Worm (Caenorhabditis elegans) whole organism, young adult: ENCODE data around the gene C08E3.1.
"Not testable (repeated sequence)": the region's sequence is repeated elsewhere in the genome, so short reads cannot be mapped to it uniquely, and the experiment has no call there.

Experiments used
- B0019.2 ChIP-seq: fragments of 200-800 bp; sonication (Bioruptor generic); conservative IDR thresholded peaks from 2 replicates; pipeline ENCODE4 v1.3.6; 2022; ENCODE audit warnings: missing genetic modification reagents, missing genetic modification characterization, missing compliant biosample characterization
- D2030.7 ChIP-seq: fragments of 200-800 bp; sonication (Bioruptor generic); IDR thresholded peaks from 2 replicates; pipeline ENCODE4 v1.3.6; 2022; ENCODE audit warnings: missing genetic modification reagents, missing genetic modification characterization, missing compliant biosample characterization
- F10E7.11 ChIP-seq: sonication (generic microtip); optimal IDR thresholded peaks from 2 replicates; lab custom pipeline; 2017; ENCODE audit warnings: mild to moderate bottlenecking, missing genetic modification characterization, moderate library complexity, missing compliant biosample characterization
- F22D6.2 ChIP-seq: sonication (generic microtip); optimal IDR thresholded peaks from 2 replicates; lab custom pipeline; 2016; ENCODE audit warnings: mild to moderate bottlenecking, missing genetic modification characterization, missing compliant biosample characterization
- F33H1.4 ChIP-seq: fragments of 200-800 bp; sonication (Bioruptor generic); IDR thresholded peaks from 2 replicates; pipeline ENCODE4 v1.3.6; 2022; ENCODE audit warnings: missing genetic modification reagents, missing genetic modification characterization, missing compliant biosample characterization
- Y67H2A.10 ChIP-seq: fragments of 200-800 bp; sonication (Bioruptor generic); conservative IDR thresholded peaks from 2 replicates; pipeline ENCODE4 v1.3.6; 2022; ENCODE audit warnings: missing genetic modification reagents, missing genetic modification characterization, missing compliant biosample characterization
- Y79H2A.3 ChIP-seq: fragments of 200-800 bp; sonication (Bioruptor generic); conservative IDR thresholded peaks from 2 replicates; pipeline ENCODE4 v1.3.6; 2022; ENCODE audit warnings: missing genetic modification reagents, missing genetic modification characterization, missing compliant biosample characterization
- Y95B8A.8 ChIP-seq: fragments of 200-800 bp; sonication (Bioruptor generic); IDR thresholded peaks from 2 replicates; pipeline ENCODE4 v1.3.6; 2022; ENCODE audit warnings: missing genetic modification reagents, missing genetic modification characterization, missing compliant biosample characterization
- aptf-2 ChIP-seq: fragments of 200-800 bp; sonication (Bioruptor generic); conservative IDR thresholded peaks from 2 replicates; pipeline ENCODE4 v1.3.6; 2022; ENCODE audit warnings: missing genetic modification reagents, missing genetic modification characterization, missing compliant biosample characterization
- aptf-3 ChIP-seq: fragments of 200-800 bp; sonication (Bioruptor generic); IDR thresholded peaks from 2 replicates; pipeline ENCODE4 v1.3.6; 2022; ENCODE audit warnings: missing genetic modification characterization, missing compliant biosample characterization
- attf-3 ChIP-seq: fragments of 200-800 bp; sonication (Bioruptor generic); conservative IDR thresholded peaks from 2 replicates; pipeline ENCODE4 v1.3.6; 2022; ENCODE audit warnings: missing genetic modification reagents, missing genetic modification characterization, missing compliant biosample characterization
- attf-6 ChIP-seq: fragments of 200-800 bp; sonication (Bioruptor generic); IDR thresholded peaks from 2 replicates; pipeline ENCODE4 v1.3.6; 2022; ENCODE audit warnings: missing genetic modification reagents, missing genetic modification characterization, missing compliant biosample characterization
- ceh-91 ChIP-seq: fragments of 200-800 bp; sonication (Bioruptor generic); IDR thresholded peaks from 2 replicates; pipeline ENCODE4 v1.3.6; 2022; ENCODE audit warnings: missing genetic modification reagents, missing genetic modification characterization, missing compliant biosample characterization
- dox-1 ChIP-seq: fragments of 200-800 bp; sonication (Bioruptor generic); IDR thresholded peaks from 2 replicates; pipeline ENCODE4 v1.3.6; 2022; ENCODE audit warnings: missing genetic modification reagents, missing genetic modification characterization, missing compliant biosample characterization
- egl-18 ChIP-seq: fragments of 200-800 bp; sonication (Bioruptor generic); IDR thresholded peaks from 2 replicates; pipeline ENCODE4 v1.3.6; 2022; ENCODE audit warnings: missing genetic modification reagents, missing genetic modification characterization, missing compliant biosample characterization
- egl-44 ChIP-seq: fragments of 200-800 bp; sonication (Bioruptor generic); IDR thresholded peaks from 2 replicates; pipeline ENCODE4 v1.3.6; 2022; ENCODE audit warnings: missing genetic modification reagents, missing genetic modification characterization, missing compliant biosample characterization
- fkh-3 ChIP-seq: sonication (generic microtip); optimal IDR thresholded peaks from 2 replicates; lab custom pipeline; 2016; ENCODE audit warnings: mild to moderate bottlenecking, missing genetic modification characterization, missing compliant biosample characterization
- hmg-1.2 ChIP-seq: fragments of 200-800 bp; sonication (Bioruptor generic); IDR thresholded peaks from 2 replicates; pipeline ENCODE4 v1.3.6; 2022; ENCODE audit warnings: missing genetic modification reagents, missing genetic modification characterization, missing compliant biosample characterization
- let-607 ChIP-seq, 2 experiments: fragments of 200-800 bp in 1 of 2; sonication (Bioruptor generic) in 1 of 2; sonication (generic microtip) in 1 of 2; optimal IDR thresholded peaks; 2 replicates each; lab custom pipeline; 2016 to 2018; ENCODE audit warnings: mild to moderate bottlenecking in 2 of 2, missing compliant biosample characterization in 2 of 2, missing genetic modification characterization in 2 of 2, moderate library complexity in 2 of 2, missing genotype in 1 of 2
- lsl-1 ChIP-seq: fragments of 200-800 bp; sonication (Bioruptor generic); optimal IDR thresholded peaks from 2 replicates; lab custom pipeline; 2018; ENCODE audit warnings: mild to moderate bottlenecking, missing genetic modification characterization, moderate library complexity, missing compliant biosample characterization
- lsy-27 ChIP-seq: sonication (generic microtip); optimal IDR thresholded peaks from 2 replicates; lab custom pipeline; 2017; ENCODE audit warnings: missing genetic modification characterization, mild to moderate bottlenecking, missing compliant biosample characterization, antibody characterized with exemption, missing genotype, borderline replicate concordance; ENCODE audit not compliant: insufficient read depth
- madf-6 ChIP-seq: fragments of 200-800 bp; sonication (Bioruptor generic); IDR thresholded peaks from 2 replicates; pipeline ENCODE4 v1.3.6; 2022; ENCODE audit warnings: missing genetic modification reagents, missing genetic modification characterization, missing compliant biosample characterization
- madf-8 ChIP-seq: fragments of 200-800 bp; sonication (Bioruptor generic); conservative IDR thresholded peaks from 2 replicates; pipeline ENCODE4 v1.3.6; 2022; ENCODE audit warnings: missing genetic modification reagents, missing genetic modification characterization, missing compliant biosample characterization
- mcd-1 ChIP-seq: fragments of 200-800 bp; sonication (Bioruptor generic); IDR thresholded peaks from 2 replicates; pipeline ENCODE4 v1.3.6; 2022; ENCODE audit warnings: missing genetic modification reagents, missing genetic modification characterization, missing compliant biosample characterization
- mel-28 ChIP-seq: sonication (generic microtip); optimal IDR thresholded peaks from 2 replicates; lab custom pipeline; 2016; ENCODE audit warnings: borderline replicate concordance, mild to moderate bottlenecking, missing genetic modification characterization, missing compliant biosample characterization
- nfya-2 ChIP-seq: fragments of 200-800 bp; sonication (Bioruptor generic); IDR thresholded peaks from 2 replicates; pipeline ENCODE4 v1.3.6; 2022; ENCODE audit warnings: missing genetic modification reagents, missing genetic modification characterization, missing compliant biosample characterization
- nhr-80 ChIP-seq: sonication (generic microtip); optimal IDR thresholded peaks from 2 replicates; lab custom pipeline; 2016; ENCODE audit warnings: missing genetic modification characterization, missing compliant biosample characterization
- rcor-1 ChIP-seq: fragments of 200-800 bp; sonication (Bioruptor generic); IDR thresholded peaks from 2 replicates; pipeline ENCODE4 v1.3.6; 2022; ENCODE audit warnings: missing genetic modification reagents, missing genetic modification characterization, missing compliant biosample characterization
- repo-1 ChIP-seq: sonication (generic microtip); optimal IDR thresholded peaks from 2 replicates; lab custom pipeline; 2017; ENCODE audit warnings: mild to moderate bottlenecking, missing genetic modification characterization, missing compliant biosample characterization
- snpc-3.4 ChIP-seq: sonication (generic microtip); optimal IDR thresholded peaks from 2 replicates; lab custom pipeline; 2017; ENCODE audit warnings: missing genetic modification characterization, mild to moderate bottlenecking, missing compliant biosample characterization, antibody characterized with exemption, moderate library complexity, missing genotype, missing genetic modification reagents
- tbp1 ChIP-seq: fragments of 200-800 bp; sonication (Bioruptor generic); optimal IDR thresholded peaks from 2 replicates; lab custom pipeline; 2018; ENCODE audit warnings: mild to moderate bottlenecking, missing genetic modification characterization, missing compliant biosample characterization
- tlf-1 ChIP-seq: fragments of 200-800 bp; sonication (Bioruptor generic); optimal IDR thresholded peaks from 2 replicates; lab custom pipeline; 2018; ENCODE audit warnings: mild to moderate bottlenecking, missing genetic modification characterization, missing compliant biosample characterization
- xnd-1 ChIP-seq: sonication (generic microtip); optimal IDR thresholded peaks from 2 replicates; lab custom pipeline; 2016; ENCODE audit warnings: missing genotype, missing genetic modification reagents, missing genetic modification characterization, missing compliant biosample characterization
- zfh-2 ChIP-seq: fragments of 200-800 bp; sonication (Bioruptor generic); conservative IDR thresholded peaks from 2 replicates; pipeline ENCODE4 v1.3.6; 2022; ENCODE audit warnings: missing genetic modification reagents, missing genetic modification characterization, missing compliant biosample characterization
- zim-3 ChIP-seq: sonication (generic microtip); optimal IDR thresholded peaks from 2 replicates; lab custom pipeline; 2017; ENCODE audit warnings: mild to moderate bottlenecking, missing genetic modification characterization, moderate library complexity, missing compliant biosample characterization
- ztf-18 ChIP-seq: sonication (generic microtip); optimal IDR thresholded peaks from 2 replicates; lab custom pipeline; 2016; ENCODE audit warnings: missing genotype, mild to moderate bottlenecking, missing genetic modification characterization, missing compliant biosample characterization
- ztf-25 ChIP-seq: fragments of 200-800 bp; sonication (Bioruptor generic); IDR thresholded peaks from 2 replicates; pipeline ENCODE4 v1.3.6; 2022; ENCODE audit warnings: missing genetic modification reagents, missing genetic modification characterization, missing compliant biosample characterization
- ztf-26 ChIP-seq: sonication (generic microtip); optimal IDR thresholded peaks from 2 replicates; lab custom pipeline; 2017; ENCODE audit warnings: missing genetic modification characterization, missing compliant biosample characterization
- ztf-28 ChIP-seq: fragments of 200-800 bp; sonication (Bioruptor generic); IDR thresholded peaks from 2 replicates; pipeline ENCODE4 v1.3.6; 2022; ENCODE audit warnings: missing genetic modification reagents, missing genetic modification characterization, missing compliant biosample characterization

C08E3.1 gene

DNA sequence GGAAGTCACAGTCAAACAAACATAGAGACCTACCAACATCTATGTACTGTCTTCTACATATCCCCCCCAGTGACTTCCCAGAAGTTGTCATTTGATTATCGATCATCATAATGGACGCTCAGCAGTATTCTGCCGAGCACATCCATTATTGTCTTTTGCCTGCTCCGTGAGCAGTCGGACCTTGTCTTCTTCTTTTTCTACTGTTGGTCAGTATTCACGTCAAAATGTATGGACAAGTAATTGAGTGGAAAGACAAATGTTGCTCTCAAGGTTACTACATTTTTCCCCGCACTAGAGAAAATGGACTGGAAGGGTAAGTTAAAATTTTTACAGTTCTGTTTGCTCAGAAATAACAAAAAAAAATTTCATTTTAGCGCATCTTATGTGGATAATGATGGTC, 21.3 kb downstream of the C08E3.1 start, which contains the start of gene btb-12 (continued):
- TF ChIP-seq lsy-27 (tag; lab: Kevin White, UChicago) (no peak), F10E7.11 (tag; lab: Kevin White, UChicago) (no peak), repo-1 (tag; lab: Kevin White, UChicago) (no peak), aptf-3 (GFP tag; lab: Robert Waterston, UW) (no peak), fkh-3 (tag; lab: Kevin White, UChicago) (no peak), egl-44 (no peak)

DNA sequence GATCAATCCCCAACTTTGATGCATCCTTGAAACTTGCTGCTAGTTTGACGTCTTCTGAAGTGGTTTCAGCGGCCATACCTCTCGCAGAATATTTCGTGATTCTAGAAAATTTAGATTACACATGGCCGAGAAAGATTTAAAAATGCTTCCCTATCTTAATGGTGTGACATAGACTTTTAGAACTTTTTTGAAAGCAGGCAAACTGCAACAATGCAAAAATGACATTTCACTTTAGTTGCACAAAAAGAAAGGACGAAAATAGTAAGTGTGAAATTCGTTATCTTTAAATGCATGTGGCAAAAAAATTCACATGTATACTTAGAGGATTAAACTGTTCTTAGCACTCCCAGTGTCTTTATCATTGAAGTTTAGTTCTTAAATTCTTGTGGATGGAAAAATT, 23.6 kb downstream of the C08E3.1 start, which contains the start of gene ZC204.12:
Gene ZC204.12, minus strand, starts transcription at position 101 of the 400 bp plus-strand sequence.
- TF ChIP-seq mel-28 (tag; lab: Kevin White, UChicago) (no peak), zfh-2 (GFP tag; lab: Robert Waterston, UW) (no peak), snpc-3.4 (tag; lab: Kevin White, UChicago) (no peak), tbp1 (GFP tag; lab: Kevin White, UChicago) (no peak), ztf-28 (no peak), attf-6 (GFP tag; lab: Robert Waterston, UW) (no peak), B0019.2 (GFP tag; lab: Robert Waterston, UW) (no peak), F22D6.2 (tag; lab: Kevin White, UChicago) (no peak), zim-3 (tag; lab: Kevin White, UChicago) (no peak), nhr-80 (tag; lab: Kevin White, UChicago) (no peak), ztf-25 (GFP tag; lab: Robert Waterston, UW) (no peak), Y67H2A.10 (GFP tag; lab: Robert Waterston, UW) (no peak), D2030.7 (GFP tag; lab: Robert Waterston, UW) (no peak), nfya-2 (GFP tag; lab: Robert Waterston, UW) (no peak), xnd-1 (tag; lab: Kevin White, UChicago) (no peak), ztf-26 (tag; lab: Kevin White, UChicago) (no peak), tlf-1 (no peak), Y79H2A.3 (GFP tag; lab: Robert Waterston, UW) (no peak), egl-18 (no peak), madf-8 (GFP tag; lab: Robert Waterston, UW) (no peak)
- TF ChIP-seq, all 124 proteins: peak for 0

DNA sequence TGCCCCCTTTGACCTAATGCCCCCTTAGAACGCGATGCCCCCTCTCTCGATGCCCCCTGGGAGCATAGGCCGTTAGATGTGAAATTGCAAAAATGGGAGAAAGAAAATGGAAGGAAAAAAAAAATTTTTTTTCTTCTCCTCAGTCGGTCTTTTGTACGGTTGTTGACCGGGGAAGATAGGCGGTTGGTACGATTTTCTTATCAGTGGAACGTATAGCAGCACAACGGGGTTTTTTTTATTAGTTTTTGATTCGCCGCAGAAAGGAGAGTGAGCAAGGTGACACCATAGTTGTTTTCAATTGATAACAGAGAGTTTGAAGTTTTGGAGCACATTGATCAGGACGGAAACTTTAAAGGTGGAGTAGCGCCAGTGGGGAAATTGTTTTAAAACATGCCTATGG, 26.1 kb downstream of the C08E3.1 start:
- TF ChIP-seq nhr-80 (tag; lab: Kevin White, UChicago) (peak; percentile 75), dox-1 (GFP tag; lab: Robert Waterston, UW) (peak; percentile 67; the same call in 1 of the 2 replicates)

DNA sequence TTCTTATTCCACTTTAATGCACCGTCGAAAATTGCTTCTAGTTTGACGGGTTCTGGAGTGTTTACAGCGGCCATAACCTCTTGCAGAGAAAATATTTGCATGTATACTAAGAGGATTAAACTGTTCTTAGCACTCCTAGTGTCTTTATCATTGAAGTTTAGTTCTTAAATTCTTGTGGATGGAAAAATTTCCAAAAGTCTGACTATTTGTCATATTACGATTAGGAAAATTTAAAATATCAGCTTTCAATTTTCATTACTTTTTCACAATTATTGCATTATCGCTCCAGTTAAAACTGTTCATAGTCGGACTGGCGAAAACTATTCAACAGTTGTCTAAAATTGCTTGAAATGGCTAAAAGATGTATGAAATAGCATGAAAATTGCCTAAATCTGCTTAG, 27.3 kb downstream of the C08E3.1 start, which contains the start of gene ZC204.13:
Gene ZC204.13, minus strand, starts transcription at position 101 of the 400 bp plus-strand sequence.
- TF ChIP-seq let-607 (tag; optimal IDR thresholded peaks at IDR 0.05; lab: Kevin White, UChicago); F10E7.11 (tag; lab: Kevin White, UChicago); ztf-18 (tag; lab: Kevin White, UChicago): not testable (repeated sequence)
- TF ChIP-seq, all 124 proteins: peak for 0; not testable (repeated sequence) for 124

DNA sequence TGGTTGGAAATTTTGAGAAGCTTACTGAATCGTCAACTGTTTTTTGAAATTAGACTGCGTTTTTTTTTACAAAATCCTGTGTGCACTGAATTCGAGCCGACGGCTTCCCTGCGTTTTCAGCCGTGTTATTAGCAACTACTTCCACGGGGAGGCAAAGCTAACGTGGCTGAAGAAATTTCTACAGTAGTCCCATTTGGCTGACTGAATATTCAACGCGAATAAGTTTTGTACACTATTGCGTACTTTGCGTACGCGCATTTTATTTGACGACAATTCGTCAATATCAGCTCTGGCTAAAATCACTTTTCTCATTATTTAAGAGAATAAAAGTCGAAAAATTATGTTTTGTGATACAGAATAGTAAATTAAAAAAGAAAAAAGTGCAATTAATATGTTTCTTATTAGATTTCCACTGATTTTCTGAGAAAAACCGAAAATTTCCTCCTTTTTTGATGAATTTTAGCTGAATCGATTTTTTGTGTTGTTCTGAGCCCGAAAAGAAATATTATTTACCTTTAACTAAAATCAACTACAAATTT, 27.8 kb downstream of the C08E3.1 start:
- TF ChIP-seq attf-3 (GFP tag; lab: Robert Waterston, UW) (peak; percentile 44; the same call in 1 of the 2 replicates), madf-8 (GFP tag; lab: Robert Waterston, UW) (peak; percentile 53), ceh-91 (GFP tag; lab: Robert Waterston, UW) (peak; percentile 62), madf-6 (GFP tag; lab: Robert Waterston, UW) (peak; percentile 56), D2030.7 (GFP tag; lab: Robert Waterston, UW) (peak; percentile 63), lsl-1 (GFP tag; lab: Kevin White, UChicago) (peak; percentile 22), dox-1 (GFP tag; lab: Robert Waterston, UW) (peak; percentile 85), let-607 (tag; optimal IDR thresholded peaks at IDR 0.05; lab: Kevin White, UChicago) (peak in 1 of 2 experiments; percentile 28), mcd-1 (peak; percentile 80), F33H1.4 (peak; percentile 30; the same call in 1 of the 2 replicates), hmg-1.2 (GFP tag; lab: Robert Waterston, UW) (peak; percentile 91), Y95B8A.8 (GFP tag; lab: Robert Waterston, UW) (0 out of 2 replicates have a peak, but pooled peaks have one; percentile 53), aptf-2 (GFP tag; lab: Robert Waterston, UW) (0 out of 2 replicates have a peak, but pooled peaks have one; percentile 58), rcor-1 (GFP tag; lab: Robert Waterston, UW) (peak; percentile 63; the same call in 1 of the 2 replicates)
- TF ChIP-seq, all 124 proteins: peak for 14; not testable (repeated sequence) for 110
